Worm (Caenorhabditis elegans) whole organism, L3 larva: ENCODE results near the gene F59A1.11.

Experiments
- snpc-4 ChIP-seq: fragments of 150-350 bp; optimal IDR thresholded peaks from 2 replicates; lab custom pipeline; 2014; ENCODE audit warnings: missing biosample characterization, missing genetic modification characterization
- zag-1 ChIP-seq: fragments of 150-350 bp; optimal IDR thresholded peaks from 2 replicates; lab custom pipeline; 2014; ENCODE audit warnings: missing biosample characterization, missing genetic modification characterization

ce11 chrV:17696753-17697152 lies 30.9 kb upstream of the F59A1.11 start, which contains the start of gene spp-29:
- TF ChIP-seq snpc-4 (tag; lab: Kevin White, UChicago) = no peak
- TF ChIP-seq zag-1 (tag; lab: Kevin White, UChicago) = no peak
